Fruit fly (Drosophila melanogaster): ENCODE measurements around the gene gnu.

gnu gene

DNA sequence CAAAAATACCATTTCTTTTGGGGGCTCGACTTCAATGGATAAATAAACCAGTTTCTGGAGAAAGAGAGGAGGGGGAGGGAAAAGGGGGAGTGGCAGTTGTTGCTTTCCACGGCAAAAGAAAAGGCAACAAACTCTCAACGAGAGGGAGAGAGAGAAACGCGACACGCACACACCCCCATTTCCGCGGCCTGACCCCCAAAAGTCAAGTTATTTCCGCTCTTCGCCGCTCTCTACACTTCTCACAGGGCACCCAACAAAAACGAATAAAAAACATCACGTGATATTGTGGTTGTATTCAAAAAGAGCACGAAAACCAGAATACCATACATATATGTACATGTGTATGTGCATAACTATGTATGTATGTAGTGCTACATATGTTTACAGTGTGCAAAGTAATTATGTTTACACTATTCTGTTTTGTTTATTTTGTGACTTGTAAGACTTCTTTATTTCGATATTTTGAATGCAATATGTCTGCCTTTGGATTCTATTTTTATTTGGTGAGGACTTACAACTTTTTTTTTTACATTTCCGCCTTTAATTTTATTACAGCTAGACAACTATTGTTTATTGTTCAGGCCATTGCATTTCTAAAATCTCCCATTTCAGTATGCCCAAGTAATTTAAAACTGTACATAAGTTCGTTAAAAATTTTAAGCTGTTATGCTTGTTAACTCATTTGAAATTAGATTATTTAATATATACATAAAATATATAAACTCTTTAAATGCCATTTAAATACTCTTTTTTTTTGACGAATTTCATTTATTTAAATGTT is 21.9 kb downstream of the gnu start (continued):
- TF ChIP-seq Fer1 (GFP tag; optimal IDR thresholded peaks at IDR 0.05) = peak; percentile 77
- TF ChIP-seq chn (GFP tag; optimal IDR thresholded peaks at IDR 0.05) = no peak
- no peak for TF ChIP-seq repo (GFP tag; optimal IDR thresholded peaks at IDR 0.05)
- no peak for TF ChIP-seq CkIIα-i1 (GFP tag; IDR thresholded peaks at IDR 0.05)
- TF ChIP-seq pita (GFP tag; optimal IDR thresholded peaks at IDR 0.05) = no peak
- peak; percentile 57 for TF ChIP-seq BtbVII (GFP tag; optimal IDR thresholded peaks at IDR 0.05)
- no peak for TF ChIP-seq psq (GFP tag; optimal IDR thresholded peaks at IDR 0.05)
- peak; percentile 96 for TF ChIP-seq chinmo (GFP tag; IDR thresholded peaks at IDR 0.05; ENCODE audit: partially characterized antibody)
- peak; percentile 50 for TF ChIP-seq Camta (GFP tag; optimal IDR thresholded peaks at IDR 0.05)
- peak; percentile 26; the same call in 2 of the 3 replicates for TF ChIP-seq tgo (GFP tag; IDR thresholded peaks at IDR 0.05)
- TF ChIP-seq crp (GFP tag; optimal IDR thresholded peaks at IDR 0.05) = peak in 1 of 2 experiments; percentile 67
- peak; percentile 71 for TF ChIP-seq CG3281 (GFP tag; optimal IDR thresholded peaks at IDR 0.05)
- peak; percentile 73 for TF ChIP-seq CG10979 (tag; optimal IDR thresholded peaks at IDR 0.05)
- peak; percentile 67 for TF ChIP-seq Blimp-1 (GFP tag; optimal IDR thresholded peaks at IDR 0.05)
- TF ChIP-seq CG13287 (GFP tag; IDR thresholded peaks at IDR 0.05; ENCODE audit: partially characterized antibody) = peak; percentile 47; the same call in 1 of the 2 replicates
- TF ChIP-seq CG17568 (GFP tag; optimal IDR thresholded peaks at IDR 0.05) = peak; percentile 64
- peak; percentile 43; the same call in 1 of the 2 replicates for TF ChIP-seq CG14441 (GFP tag; IDR thresholded peaks at IDR 0.05)
- no peak for TF ChIP-seq Oaz (GFP tag; IDR thresholded peaks at IDR 0.05)
- TF ChIP-seq CG17186 (GFP tag; optimal IDR thresholded peaks at IDR 0.05) = no peak
- TF ChIP-seq Stat92E (GFP tag; optimal IDR thresholded peaks at IDR 0.05) = peak in 1 of 3 experiments; percentile 86
- TF ChIP-seq Dad (GFP tag; optimal IDR thresholded peaks at IDR 0.05) = no peak
- peak; percentile 17 for TF ChIP-seq lbe (GFP tag; optimal IDR thresholded peaks at IDR 0.05)
- no peak; the same call in 2 of the 3 replicates for TF ChIP-seq CG2889 (GFP tag; IDR thresholded peaks at IDR 0.05)
- TF ChIP-seq Hr78 (GFP tag; optimal IDR thresholded peaks at IDR 0.05) = peak in 1 of 2 experiments; percentile 97
- TF ChIP-seq bsh (GFP tag; optimal IDR thresholded peaks at IDR 0.05) = peak; percentile 61 to 62
- TF ChIP-seq D (optimal IDR thresholded peaks at IDR 0.05) = no peak
- peak; percentile 71 for TF ChIP-seq D (GFP tag; optimal IDR thresholded peaks at IDR 0.05)
- 0 out of 3 replicates have a peak, but pooled peaks have one; percentile 39 for TF ChIP-seq CG11695 (GFP tag; IDR thresholded peaks at IDR 0.05)
- TF ChIP-seq ken (GFP tag; IDR thresholded peaks at IDR 0.05) = peak; percentile 52; the same call in 1 of the 3 replicates
- TF ChIP-seq slbo (GFP tag; IDR thresholded peaks at IDR 0.05) = peak; percentile 56
- TF ChIP-seq nmo (GFP tag; optimal IDR thresholded peaks at IDR 0.05) = peak; percentile 82
- TF ChIP-seq CG7786 (GFP tag; optimal IDR thresholded peaks at IDR 0.05) = no peak
- TF ChIP-seq Sox102F (GFP tag; optimal IDR thresholded peaks at IDR 0.05) = peak; percentile 74
- peak; percentile 38 for TF ChIP-seq CG18764 (GFP tag; optimal IDR thresholded peaks at IDR 0.05)
- TF ChIP-seq Gsc (GFP tag; IDR thresholded peaks at IDR 0.05) = no peak
- TF ChIP-seq ttk (GFP tag; IDR thresholded peaks at IDR 0.05) = peak; percentile 40
- TF ChIP-seq crol (GFP tag; IDR thresholded peaks at IDR 0.05) = peak; percentile 99
- TF ChIP-seq jigr1 (GFP tag; IDR thresholded peaks at IDR 0.05) = no peak
- no peak; the same call in 2 of the 3 replicates for TF ChIP-seq Aef1 (GFP tag; IDR thresholded peaks at IDR 0.05)
- TF ChIP-seq CG17361 (GFP tag; IDR thresholded peaks at IDR 0.05) = peak; percentile 97
- peak; percentile 80 for TF ChIP-seq sug (tag; optimal IDR thresholded peaks at IDR 0.05)
- no peak for TF ChIP-seq CG7928 (GFP tag; optimal IDR thresholded peaks at IDR 0.05)
- peak; percentile 76 for TF ChIP-seq CG13424 (tag; optimal IDR thresholded peaks at IDR 0.05)
- peak; percentile 20; the same call in 1 of the 2 replicates for TF ChIP-seq cas (GFP tag; IDR thresholded peaks at IDR 0.05)
- TF ChIP-seq CG12155 (GFP tag; optimal IDR thresholded peaks at IDR 0.05) = no peak
- peak; percentile 59 for TF ChIP-seq Mes4 (GFP tag; optimal IDR thresholded peaks at IDR 0.05)
- TF ChIP-seq tna (GFP tag; IDR thresholded peaks at IDR 0.05; ENCODE audit: partially characterized antibody) = no peak
- TF ChIP-seq CG1233 (GFP tag; optimal IDR thresholded peaks at IDR 0.05) = peak; percentile 77

Measured in whole organism, embryonic.